Fruit fly (Drosophila melanogaster): ENCODE results near the gene Cog4.

Cog4 gene

dm6 chr2L:10522174-10522893, 33.9 kb upstream of the Cog4 start (continued):
- TF ChIP-seq oc (tag; optimal IDR thresholded peaks at IDR 0.05), result no peak
- TF ChIP-seq Xbp1 (GFP tag; optimal IDR thresholded peaks at IDR 0.05), result peak; percentile 65
- TF ChIP-seq tgo (GFP tag; IDR thresholded peaks at IDR 0.05), result peak; percentile 71; the same call in 2 of the 3 replicates
- TF ChIP-seq so (GFP tag; IDR thresholded peaks at IDR 0.05), result no peak
- TF ChIP-seq dpn (GFP tag; optimal IDR thresholded peaks at IDR 0.05), result peak in 1 of 2 experiments; percentile 66
- peak; percentile 13 for TF ChIP-seq CG1529 (GFP tag; optimal IDR thresholded peaks at IDR 0.05)
- no peak for TF ChIP-seq Hmx (GFP tag; optimal IDR thresholded peaks at IDR 0.05)
- TF ChIP-seq CG2712 (tag; optimal IDR thresholded peaks at IDR 0.05), result peak; percentile 64
- TF ChIP-seq Atf-2 (GFP tag; optimal IDR thresholded peaks at IDR 0.05), result no peak
- TF ChIP-seq sna (GFP tag; IDR thresholded peaks at IDR 0.05; ENCODE audit: partially characterized antibody), result no peak
- TF ChIP-seq Ets97D (GFP tag; optimal IDR thresholded peaks at IDR 0.05), result no peak
- peak; percentile 38; the same call in 1 of the 2 replicates for TF ChIP-seq CG14667 (GFP tag; IDR thresholded peaks at IDR 0.05)
- TF ChIP-seq slou (GFP tag; optimal IDR thresholded peaks at IDR 0.05), result peak; percentile 15
- no peak for TF ChIP-seq yki (optimal IDR thresholded peaks at IDR 0.05)
- TF ChIP-seq CG3065 (GFP tag; optimal IDR thresholded peaks at IDR 0.05), result peak; percentile 18
- no peak for TF ChIP-seq ci (GFP tag; IDR thresholded peaks at IDR 0.05)
- TF ChIP-seq sob (GFP tag; IDR thresholded peaks at IDR 0.05), result peak; percentile 68; the same call in 1 of the 2 replicates
- peak; percentile 9 for TF ChIP-seq CG2875 (GFP tag; optimal IDR thresholded peaks at IDR 0.05)
- peak; percentile 67 for TF ChIP-seq tio (GFP tag; optimal IDR thresholded peaks at IDR 0.05)
- TF ChIP-seq Rx (GFP tag; IDR thresholded peaks at IDR 0.05), result peak; percentile 23; the same call in 1 of the 2 replicates
- TF ChIP-seq Myb (GFP tag; optimal IDR thresholded peaks at IDR 0.05), result no peak
- TF ChIP-seq mld (GFP tag; IDR thresholded peaks at IDR 0.05; ENCODE audit: partially characterized antibody), result no peak
- TF ChIP-seq Aef1 (GFP tag; IDR thresholded peaks at IDR 0.05), result peak; percentile 35; the same call in 1 of the 3 replicates
- TF ChIP-seq fd102C (GFP tag; optimal IDR thresholded peaks at IDR 0.05), result no peak
- TF ChIP-seq CkIIα-i1 (GFP tag; IDR thresholded peaks at IDR 0.05), result no peak
- peak; percentile 19 for TF ChIP-seq gcm (GFP tag; optimal IDR thresholded peaks at IDR 0.05)
- no peak for TF ChIP-seq CG7987 (GFP tag; optimal IDR thresholded peaks at IDR 0.05)
- no peak for TF ChIP-seq usp (GFP tag; optimal IDR thresholded peaks at IDR 0.05)
- no peak for TF ChIP-seq insv (GFP tag; optimal IDR thresholded peaks at IDR 0.05)
- no peak for TF ChIP-seq CG11398 (GFP tag; optimal IDR thresholded peaks at IDR 0.05)
- TF ChIP-seq CG32532 (GFP tag; IDR thresholded peaks at IDR 0.05), result peak; percentile 45; the same call in 1 of the 2 replicates
- TF ChIP-seq CG17829 (tag; optimal IDR thresholded peaks at IDR 0.05), result peak; percentile 37
- TF ChIP-seq Rfx (GFP tag; IDR thresholded peaks at IDR 0.05), result peak; percentile 63
- no peak for TF ChIP-seq Pdp1 (GFP tag; optimal IDR thresholded peaks at IDR 0.05)
- TF ChIP-seq pros (GFP tag; optimal IDR thresholded peaks at IDR 0.05), result no peak
- TF ChIP-seq CG31224 (GFP tag; IDR thresholded peaks at IDR 0.05), result peak; percentile 46; the same call in 1 of the 2 replicates
- TF ChIP-seq crc (GFP tag; optimal IDR thresholded peaks at IDR 0.05), result no peak
- 0 out of 3 replicates have a peak, but pooled peaks have one; percentile 43 for TF ChIP-seq Dbx (GFP tag; IDR thresholded peaks at IDR 0.05)
- peak; percentile 61 for TF ChIP-seq ara (GFP tag; IDR thresholded peaks at IDR 0.05)
- peak; percentile 11 for TF ChIP-seq CG15601 (tag; optimal IDR thresholded peaks at IDR 0.05)
- no peak for TF ChIP-seq Bgb (GFP tag; IDR thresholded peaks at IDR 0.05; ENCODE audit: partially characterized antibody)

dm6 chr2L:10519225-10519624, 30.8 kb upstream of the Cog4 start:
- TF ChIP-seq peb (GFP tag; IDR thresholded peaks at IDR 0.05) (no peak), CG12219 (GFP tag; optimal IDR thresholded peaks at IDR 0.05) (peak; percentile 42), CG31224 (GFP tag; IDR thresholded peaks at IDR 0.05) (0 out of 2 replicates have a peak, but pooled peaks have one; percentile 40), CG33557 (GFP tag; optimal IDR thresholded peaks at IDR 0.05) (no peak), tx (GFP tag; optimal IDR thresholded peaks at IDR 0.05) (no peak), CG32772 (GFP tag; IDR thresholded peaks at IDR 0.05) (peak; percentile 53; the same call in 1 of the 2 replicates), Doc3 (GFP tag; IDR thresholded peaks at IDR 0.05; ENCODE audit: partially characterized antibody) (no peak), grn (GFP tag; optimal IDR thresholded peaks at IDR 0.05) (peak; percentile 24), sens (GFP tag) (peak; percentile 80), cas (GFP tag; IDR thresholded peaks at IDR 0.05) (no peak), wdn (GFP tag; IDR thresholded peaks at IDR 0.05) (peak; percentile 69), HmgZ (tag; optimal IDR thresholded peaks at IDR 0.05) (peak; percentile 37), yki (optimal IDR thresholded peaks at IDR 0.05) (no peak), CG34422 (GFP tag; IDR thresholded peaks at IDR 0.05) (peak; percentile 78)

Measured in whole organism, embryonic.